Worm (Caenorhabditis elegans): ENCODE results near the gene gly-8.

DNA sequence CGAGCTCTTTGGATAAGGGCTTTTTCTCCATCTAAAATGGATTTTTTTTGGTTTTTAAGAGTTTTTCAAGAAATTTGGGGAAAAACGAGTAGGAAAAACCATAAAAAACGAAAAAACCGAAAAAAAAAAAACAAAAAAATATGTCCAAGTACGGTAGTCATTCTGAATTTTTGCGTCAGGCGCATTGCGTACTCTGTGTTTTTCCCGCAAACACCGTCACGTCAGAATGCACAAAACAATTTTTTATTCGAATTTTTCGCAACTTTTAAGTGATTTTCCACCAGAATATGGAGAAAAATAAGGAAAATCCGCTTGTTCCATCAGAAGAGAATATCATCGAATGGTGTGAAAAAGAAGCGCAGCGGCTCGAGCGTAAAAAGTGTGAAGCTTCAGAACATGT lies 43.7 kb upstream of the gly-8 start, which contains the start of the genes Y66D12A.6 and ceh-92:
- TF ChIP-seq fkh-10 (GFP tag; optimal IDR thresholded peaks at IDR 0.05) (no peak), tag-97 (GFP tag; IDR thresholded peaks at IDR 0.05) (no peak), nhr-11 (tag; optimal IDR thresholded peaks at IDR 0.05) (no peak), ces-1 (GFP tag; optimal IDR thresholded peaks at IDR 0.05) (no peak), set-16 (GFP tag; IDR thresholded peaks at IDR 0.05) (no peak), hif-1 (tag; optimal IDR thresholded peaks at IDR 0.05) (no peak), ama-1 (optimal IDR thresholded peaks at IDR 0.05) (no peak), mes-2 (tag; optimal IDR thresholded peaks at IDR 0.05; ENCODE audit: poor library complexity, severe bottlenecking) (no peak), nhr-237 (tag; optimal IDR thresholded peaks at IDR 0.05) (no peak)

All from whole organism, L4 larva.